Worm (Caenorhabditis elegans) whole organism, midembryonic: ENCODE data around the gene Y51H7BR.8.

ENCODE experiments used
- med-1 ChIP-seq: sonication (generic microtip); optimal IDR thresholded peaks from 2 replicates; lab custom pipeline; 2017; ENCODE audit warnings: missing genetic modification characterization, mild to moderate bottlenecking, missing compliant biosample characterization, antibody characterized with exemption, missing genetic modification reagents; ENCODE audit not compliant: insufficient read depth
- ref-1 ChIP-seq: fragments of 200-800 bp; sonication (Bioruptor generic); conservative IDR thresholded peaks from 2 replicates; pipeline ENCODE4 v1.3.6; 2022; ENCODE audit warnings: missing genetic modification reagents, missing genetic modification characterization, missing compliant biosample characterization
- tab-1 ChIP-seq: fragments of 200-800 bp; sonication (Bioruptor generic); IDR thresholded peaks from 2 replicates; pipeline ENCODE4 v1.3.6; 2022; ENCODE audit warnings: missing genetic modification characterization, missing compliant biosample characterization
- ztf-23 ChIP-seq: fragments of 200-800 bp; sonication (Bioruptor generic); IDR thresholded peaks from 2 replicates; pipeline ENCODE4 v1.3.6; 2022; ENCODE audit warnings: missing genetic modification reagents, missing genetic modification characterization, missing compliant biosample characterization

DNA sequence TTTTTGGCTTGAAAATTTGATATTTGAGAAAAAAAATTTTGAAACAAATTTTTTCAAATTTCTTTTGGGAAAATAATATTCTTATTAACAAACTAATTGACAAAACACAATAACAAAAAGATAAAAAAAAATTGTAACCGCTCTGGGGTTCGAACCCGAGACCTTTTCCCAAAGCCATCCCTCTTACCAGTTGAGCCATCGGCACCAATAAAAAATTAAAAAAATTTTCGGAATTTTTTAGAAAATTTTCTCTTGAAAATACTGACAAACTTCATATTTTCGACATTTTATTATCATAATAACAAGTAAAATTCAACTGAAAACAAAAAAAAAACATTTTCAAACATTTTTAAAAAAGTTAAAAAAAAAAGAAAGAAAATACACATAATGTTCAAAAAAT lies 2.9 kb downstream of the Y51H7BR.8 start:
- TF ChIP-seq tab-1 (GFP tag; lab: Robert Waterston, UW) (no peak), ref-1 (GFP tag; lab: Robert Waterston, UW) (no peak), med-1 (no peak), ztf-23 (GFP tag; lab: Robert Waterston, UW) (no peak)
